Worm (Caenorhabditis elegans) whole organism, L2 larva: ENCODE results near the gene snpc-3.4.

Source experiments
- Y55F3AM.14 ChIP-seq: fragments of 200-800 bp; sonication (Bioruptor generic); optimal IDR thresholded peaks from 2 replicates; lab custom pipeline; 2018; ENCODE audit warnings: mild to moderate bottlenecking, missing genetic modification characterization, missing compliant biosample characterization
- aly-2 ChIP-seq: fragments of 150-350 bp; optimal IDR thresholded peaks from 2 replicates; lab custom pipeline; 2014; ENCODE audit warnings: missing biosample characterization, missing genetic modification characterization
- ama-1 ChIP-seq: fragments of 150-350 bp; optimal IDR thresholded peaks from 2 replicates; lab custom pipeline; 2018; ENCODE audit warnings: inconsistent platforms
- blmp-1 ChIP-seq: sonication (generic microtip); optimal IDR thresholded peaks from 2 replicates; lab custom pipeline; 2017; ENCODE audit warnings: missing genetic modification characterization, mild to moderate bottlenecking, missing compliant biosample characterization, antibody characterized with exemption, moderate library complexity; ENCODE audit not compliant: insufficient read depth
- ceh-16 ChIP-seq: fragments of 150-350 bp; optimal IDR thresholded peaks from 2 replicates; lab custom pipeline; 2014; ENCODE audit warnings: missing biosample characterization, missing genetic modification characterization
- egl-27 ChIP-seq: sonication (generic microtip); optimal IDR thresholded peaks from 3 replicates; lab custom pipeline; 2017; ENCODE audit warnings: missing biosample characterization, missing genetic modification reagents, missing genetic modification characterization
- elt-3 ChIP-seq: sonication (generic microtip); optimal IDR thresholded peaks from 2 replicates; lab custom pipeline; 2017; ENCODE audit warnings: missing biosample characterization, missing genetic modification characterization
- mab-5 ChIP-seq: fragments of 150-350 bp; optimal IDR thresholded peaks from 2 replicates; lab custom pipeline; 2014; ENCODE audit warnings: missing biosample characterization, missing genetic modification characterization
- mdl-1 ChIP-seq, 2 experiments: fragments of 150-350 bp in 1 of 2; sonication (generic microtip) in 1 of 2; optimal IDR thresholded peaks; 2 replicates each; lab custom pipeline; 2017; ENCODE audit warnings: missing biosample characterization in 2 of 2, missing genetic modification characterization in 2 of 2
- nhr-11 ChIP-seq: fragments of 150-350 bp; optimal IDR thresholded peaks from 2 replicates; lab custom pipeline; 2014; ENCODE audit warnings: missing biosample characterization, missing genetic modification characterization
- nhr-129 ChIP-seq: fragments of 150-350 bp; optimal IDR thresholded peaks from 2 replicates; lab custom pipeline; 2014; ENCODE audit warnings: missing biosample characterization, missing genetic modification characterization
- nhr-21 ChIP-seq: fragments of 150-350 bp; optimal IDR thresholded peaks from 2 replicates; lab custom pipeline; 2014; ENCODE audit warnings: missing biosample characterization, missing genetic modification characterization
- nhr-23 ChIP-seq: fragments of 150-350 bp; optimal IDR thresholded peaks from 2 replicates; lab custom pipeline; 2014; ENCODE audit warnings: missing biosample characterization, missing genetic modification reagents, missing genetic modification characterization
- nhr-25 ChIP-seq: fragments of 150-350 bp; sonication (generic microtip); optimal IDR thresholded peaks from 3 replicates; lab custom pipeline; 2014; ENCODE audit warnings: missing biosample characterization, missing genetic modification characterization
- nhr-6 ChIP-seq: fragments of 150-350 bp; optimal IDR thresholded peaks from 2 replicates; lab custom pipeline; 2014; ENCODE audit warnings: missing biosample characterization, missing genetic modification characterization
- peb-1 ChIP-seq: fragments of 150-350 bp; optimal IDR thresholded peaks from 2 replicates; lab custom pipeline; 2014; ENCODE audit warnings: missing biosample characterization, missing genetic modification characterization
- sem-4 ChIP-seq: fragments of 150-350 bp; optimal IDR thresholded peaks from 2 replicates; lab custom pipeline; 2014; ENCODE audit warnings: missing biosample characterization, missing genetic modification reagents, missing genetic modification characterization
- sma-3 ChIP-seq: sonication (generic microtip); optimal IDR thresholded peaks from 2 replicates; lab custom pipeline; 2016; ENCODE audit warnings: missing genetic modification reagents, missing genetic modification characterization, missing compliant biosample characterization
- sma-9 ChIP-seq, 2 experiments: fragments of 150-350 bp in 1 of 2; sonication (generic microtip) in 1 of 2; optimal IDR thresholded peaks; 2 replicates each; lab custom pipeline; 2014 to 2016; ENCODE audit warnings: missing genetic modification characterization in 2 of 2, mild to moderate bottlenecking in 1 of 2, missing biosample characterization in 1 of 2, missing compliant biosample characterization in 1 of 2, missing genetic modification reagents in 1 of 2, moderate library complexity in 1 of 2
- snpc-4 ChIP-seq: fragments of 150-350 bp; optimal IDR thresholded peaks from 2 replicates; lab custom pipeline; 2014; ENCODE audit warnings: missing biosample characterization, missing genetic modification characterization
- unc-55 ChIP-seq: fragments of 150-350 bp; sonication (generic microtip); optimal IDR thresholded peaks from 3 replicates; lab custom pipeline; 2014; ENCODE audit warnings: missing biosample characterization, missing genetic modification reagents, missing genetic modification characterization
- unc-62 ChIP-seq: fragments of 150-350 bp; optimal IDR thresholded peaks from 2 replicates; lab custom pipeline; 2014; ENCODE audit warnings: missing biosample characterization, missing genetic modification reagents, missing genetic modification characterization
- ztf-1 ChIP-seq: fragments of 200-800 bp; sonication (Bioruptor generic); conservative IDR thresholded peaks from 2 replicates; pipeline ENCODE4 v1.3.6; 2022; ENCODE audit warnings: missing genetic modification characterization, missing compliant biosample characterization
- ztf-11 ChIP-seq: sonication (generic microtip); optimal IDR thresholded peaks from 2 replicates; lab custom pipeline; 2017; ENCODE audit warnings: missing biosample characterization, missing genetic modification characterization
- ztf-4 ChIP-seq: fragments of 150-350 bp; optimal IDR thresholded peaks from 2 replicates; lab custom pipeline; 2014; ENCODE audit warnings: missing biosample characterization, missing genetic modification characterization

The snpc-3.4 gene

ce11 chrIII:4063724-4064123 is 43.9 kb downstream of the snpc-3.4 start (continued):
- TF ChIP-seq nhr-6 (tag; lab: Kevin White, UChicago): no peak
- TF ChIP-seq peb-1 (tag; lab: Kevin White, UChicago): no peak
- TF ChIP-seq, all 48 proteins: peak for 14

DNA sequence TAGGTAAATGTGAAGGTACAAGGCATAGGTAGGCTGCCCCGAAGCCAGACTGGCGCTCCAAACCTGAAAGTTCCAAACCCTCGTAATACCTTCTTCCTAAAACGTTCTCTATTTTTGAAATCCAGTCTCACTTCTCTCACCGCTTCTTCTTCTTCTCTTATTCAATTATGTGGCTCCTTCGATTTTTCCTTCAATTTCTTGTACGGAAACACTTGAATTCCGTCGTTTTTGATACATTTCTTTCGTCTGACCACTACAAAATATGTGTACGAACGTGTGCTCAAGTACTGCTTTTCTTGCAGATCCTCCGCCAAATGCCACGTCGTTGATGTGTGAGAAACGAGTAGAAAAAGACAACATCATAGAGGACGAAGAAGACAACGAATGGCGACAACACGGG is 46.5 kb downstream of the snpc-3.4 start, which contains the start of gene unc-79:
Gene unc-79, plus strand, starts transcription at position 301 of the 400 bp plus-strand sequence.
- no peak for TF ChIP-seq nhr-6 (tag; lab: Kevin White, UChicago)
- TF ChIP-seq nhr-11 (tag; lab: Kevin White, UChicago): no peak
- no peak for TF ChIP-seq ceh-16 (tag; lab: Kevin White, UChicago)
- TF ChIP-seq ztf-11 (tag; lab: Kevin White, UChicago): no peak
- TF ChIP-seq nhr-129 (tag; lab: Kevin White, UChicago): no peak
- no peak for TF ChIP-seq ztf-4 (tag; lab: Kevin White, UChicago)

ce11 chrIII:4068120-4068519 is 48.3 kb downstream of the snpc-3.4 start:
- TF ChIP-seq blmp-1 (no peak), ama-1 (lab: Kevin White, UChicago) (no peak), Y55F3AM.14 (GFP tag; lab: Kevin White, UChicago) (no peak)

DNA sequence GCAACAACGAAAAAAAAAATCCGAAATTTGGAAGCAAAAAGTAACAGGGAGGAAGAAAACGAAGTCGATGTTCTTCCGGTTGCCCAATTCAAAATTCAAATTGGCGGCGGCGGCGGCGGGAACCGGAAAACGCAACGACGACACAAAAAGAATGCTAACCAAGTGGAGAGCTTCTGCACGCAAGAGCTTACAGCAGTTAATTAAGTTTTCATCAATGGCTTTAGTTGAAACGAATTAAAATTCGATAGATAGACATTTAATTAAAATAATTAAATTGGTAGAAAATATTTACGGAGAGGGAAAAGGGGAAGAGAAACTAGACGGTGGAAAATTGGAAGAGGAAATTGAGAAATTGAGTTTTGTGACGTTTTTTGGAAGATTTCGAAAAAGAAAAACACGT is 50.4 kb downstream of the snpc-3.4 start:
- TF ChIP-seq ama-1 (lab: Kevin White, UChicago) (no peak), snpc-4 (tag; lab: Kevin White, UChicago) (no peak), nhr-25 (tag; lab: Kevin White, UChicago) (no peak), unc-55 (GFP tag; lab: Kevin White, UChicago) (peak; percentile 23), elt-3 (tag; lab: Kevin White, UChicago) (no peak), ztf-11 (tag; lab: Kevin White, UChicago) (no peak), mab-5 (tag; lab: Kevin White, UChicago) (no peak), sma-3 (GFP tag; lab: Kevin White, UChicago) (no peak), ceh-16 (tag; lab: Kevin White, UChicago) (no peak), ztf-1 (GFP tag; lab: Robert Waterston, UW) (no peak), unc-62 (GFP tag; lab: Kevin White, UChicago) (no peak), egl-27 (tag; lab: Kevin White, UChicago) (peak; percentile 0), sem-4 (peak; percentile 37), sma-9 (GFP tag; optimal IDR thresholded peaks at IDR 0.05; lab: Kevin White, UChicago) (peak; percentile 1), sma-9 (tag; optimal IDR thresholded peaks at IDR 0.05; lab: Kevin White, UChicago) (no peak), nhr-21 (tag; lab: Kevin White, UChicago) (no peak), Y55F3AM.14 (GFP tag; lab: Kevin White, UChicago) (peak; percentile 59), nhr-23 (tag; lab: Kevin White, UChicago) (no peak), aly-2 (tag; lab: Kevin White, UChicago) (no peak), mdl-1 (tag; optimal IDR thresholded peaks at IDR 0.05; lab: Kevin White, UChicago) (no peak)
